Fruit fly (Drosophila melanogaster) whole organism, prepupa: ENCODE data around the gene CG9451.

Experiments
- CG4318 ChIP-seq: fragments of 200-800 bp; sonication (Bioruptor generic); optimal IDR thresholded peaks from 3 replicates; lab custom pipeline; 2017; ENCODE audit warnings: missing biosample characterization, mild to moderate bottlenecking, missing genetic modification characterization
- CG7368 ChIP-seq: fragments of 200-800 bp; sonication (Bioruptor generic); optimal IDR thresholded peaks from 3 replicates; lab custom pipeline; 2016; ENCODE audit warnings: missing biosample characterization, missing genetic modification characterization
- CG8119 ChIP-seq: fragments of 200-800 bp; sonication (Bioruptor generic); IDR thresholded peaks from 3 replicates; pipeline ENCODE4 v1.3.6; 2022; ENCODE audit warnings: missing biosample characterization, missing genetic modification characterization
- Ets96B ChIP-seq: fragments of 200-800 bp; optimal IDR thresholded peaks from 2 replicates; lab custom pipeline; 2019; ENCODE audit warnings: missing biosample characterization, mild to moderate bottlenecking, missing genetic modification characterization, moderate library complexity
- Gug ChIP-seq: fragments of 200-800 bp; sonication (Bioruptor generic); IDR thresholded peaks from 2 replicates; pipeline ENCODE4 v1.3.6; 2022; ENCODE audit warnings: missing biosample characterization, missing genetic modification characterization
- Met ChIP-seq: fragments of 200-800 bp; sonication (Bioruptor generic); optimal IDR thresholded peaks from 3 replicates; lab custom pipeline; 2016; ENCODE audit warnings: missing biosample characterization, missing genetic modification characterization
- Smox ChIP-seq: fragments of 200-800 bp; sonication (Bioruptor generic); optimal IDR thresholded peaks from 3 replicates; lab custom pipeline; 2016; ENCODE audit warnings: missing biosample characterization, missing genetic modification characterization
- achi ChIP-seq: fragments of 200-800 bp; sonication (Bioruptor generic); optimal IDR thresholded peaks from 3 replicates; lab custom pipeline; 2016; ENCODE audit warnings: missing biosample characterization, missing genetic modification characterization
- dsx ChIP-seq: fragments of 200-800 bp; optimal IDR thresholded peaks from 3 replicates; lab custom pipeline; 2019; ENCODE audit warnings: missing biosample characterization, mild to moderate bottlenecking, missing genetic modification characterization, moderate library complexity; ENCODE audit not compliant: poor library complexity, severe bottlenecking
- esn ChIP-seq: fragments of 200-800 bp; sonication (Bioruptor generic); optimal IDR thresholded peaks from 2 replicates; lab custom pipeline; 2016; ENCODE audit warnings: missing biosample characterization, mild to moderate bottlenecking, missing genetic modification characterization, moderate library complexity
- fd85E ChIP-seq: fragments of 200-800 bp; sonication (Bioruptor generic); optimal IDR thresholded peaks from 3 replicates; lab custom pipeline; 2016; ENCODE audit warnings: missing biosample characterization, missing genetic modification characterization
- fkh ChIP-seq: fragments of 200-800 bp; sonication (Bioruptor generic); optimal IDR thresholded peaks from 3 replicates; lab custom pipeline; 2017; ENCODE audit warnings: missing biosample characterization, mild to moderate bottlenecking, missing genetic modification characterization, moderate library complexity
- lz ChIP-seq: fragments of 200-800 bp; sonication (Bioruptor generic); optimal IDR thresholded peaks from 3 replicates; lab custom pipeline; 2016; ENCODE audit warnings: missing biosample characterization, missing genetic modification characterization

- TF ChIP-seq CG8119, result no peak
- no peak for TF ChIP-seq Ets96B (tag; lab: Kevin White, UChicago)
- no peak for TF ChIP-seq CG7368 (GFP tag; lab: Kevin White, UChicago)
- no peak for TF ChIP-seq fd85E (GFP tag; lab: Kevin White, UChicago)
- no peak for TF ChIP-seq achi (GFP tag; lab: Kevin White, UChicago)
- TF ChIP-seq Gug, result no peak
- no peak for TF ChIP-seq Smox
- no peak for TF ChIP-seq CG4318 (GFP tag; lab: Kevin White, UChicago)
- no peak for TF ChIP-seq esn
- TF ChIP-seq fkh (GFP tag; lab: Kevin White, UChicago), result no peak
- no peak for TF ChIP-seq Met (GFP tag; lab: Kevin White, UChicago)
- no peak for TF ChIP-seq lz (GFP tag; lab: Kevin White, UChicago)
- TF ChIP-seq dsx, result no peak
Measured at dm6 chr3L:19481209-19481608, 19.4 kb downstream of the CG9451 start.
